Worm (Caenorhabditis elegans): Measurements from ENCODE around the gene F09A5.2.

ce11 chrX:13119900-13120299 lies 15.0 kb upstream of the F09A5.2 start:
- no peak for TF ChIP-seq nhr-237 (tag; optimal IDR thresholded peaks at IDR 0.05)
- no peak for TF ChIP-seq lsy-2 (tag; optimal IDR thresholded peaks at IDR 0.05)
- TF ChIP-seq zip-8 (tag; optimal IDR thresholded peaks at IDR 0.05): no peak
- TF ChIP-seq nhr-28 (tag; optimal IDR thresholded peaks at IDR 0.05): no peak
- TF ChIP-seq nhr-2 (tag; optimal IDR thresholded peaks at IDR 0.05): no peak
- TF ChIP-seq nhr-76 (tag; optimal IDR thresholded peaks at IDR 0.05): no peak
- no peak for TF ChIP-seq lin-13 (tag; optimal IDR thresholded peaks at IDR 0.05)
- no peak for TF ChIP-seq mep-1 (tag; optimal IDR thresholded peaks at IDR 0.05)
- no peak for TF ChIP-seq unc-62 (GFP tag; optimal IDR thresholded peaks at IDR 0.05)
- TF ChIP-seq snpc-4 (tag; optimal IDR thresholded peaks at IDR 0.05): no peak
- TF ChIP-seq unc-39 (tag; optimal IDR thresholded peaks at IDR 0.05): no peak
